Worm (Caenorhabditis elegans) whole organism, young adult: ENCODE data around the gene let-716.
A peak's percentile ranks its signal among the peaks of the same experiment; 100 is the strongest.

ENCODE experiments used
- B0035.1 ChIP-seq: sonication (generic microtip); optimal IDR thresholded peaks from 2 replicates; lab custom pipeline; 2016; ENCODE audit warnings: missing genetic modification characterization, mild to moderate bottlenecking, missing compliant biosample characterization, missing genotype, missing genetic modification reagents
- B0336.3 ChIP-seq: fragments of 200-800 bp; sonication (Bioruptor generic); IDR thresholded peaks from 2 replicates; pipeline ENCODE4 v1.3.6; 2022; ENCODE audit warnings: missing genetic modification characterization, missing compliant biosample characterization
- F23B12.7 ChIP-seq: sonication (generic microtip); optimal IDR thresholded peaks from 2 replicates; lab custom pipeline; 2017; ENCODE audit warnings: missing genetic modification characterization, mild to moderate bottlenecking, missing compliant biosample characterization, antibody characterized with exemption, moderate library complexity; ENCODE audit not compliant: insufficient read depth
- F37B4.10 ChIP-seq: fragments of 200-800 bp; sonication (Bioruptor generic); IDR thresholded peaks from 2 replicates; pipeline ENCODE4 v1.3.6; 2022; ENCODE audit warnings: missing genetic modification characterization, missing compliant biosample characterization
- K11D2.4 ChIP-seq: fragments of 200-800 bp; sonication (Bioruptor generic); IDR thresholded peaks from 2 replicates; pipeline ENCODE4 v1.3.6; 2022; ENCODE audit warnings: missing genetic modification reagents, missing genetic modification characterization, missing compliant biosample characterization
- T07F8.4 ChIP-seq: sonication (generic microtip); optimal IDR thresholded peaks from 2 replicates; lab custom pipeline; 2016; ENCODE audit warnings: mild to moderate bottlenecking, missing genetic modification characterization, moderate library complexity, missing compliant biosample characterization
- T26A5.8 ChIP-seq: sonication (generic microtip); optimal IDR thresholded peaks from 2 replicates; lab custom pipeline; 2016; ENCODE audit warnings: missing genetic modification characterization, missing compliant biosample characterization
- Y67H2A.10 ChIP-seq: fragments of 200-800 bp; sonication (Bioruptor generic); conservative IDR thresholded peaks from 2 replicates; pipeline ENCODE4 v1.3.6; 2022; ENCODE audit warnings: missing genetic modification reagents, missing genetic modification characterization, missing compliant biosample characterization
- ZK185.1 ChIP-seq: sonication (generic microtip); optimal IDR thresholded peaks from 2 replicates; lab custom pipeline; 2016; ENCODE audit warnings: mild to moderate bottlenecking, missing genetic modification characterization, missing compliant biosample characterization; ENCODE audit not compliant: poor library complexity, severe bottlenecking
- attf-6 ChIP-seq: fragments of 200-800 bp; sonication (Bioruptor generic); IDR thresholded peaks from 2 replicates; pipeline ENCODE4 v1.3.6; 2022; ENCODE audit warnings: missing genetic modification reagents, missing genetic modification characterization, missing compliant biosample characterization
- cebp-1 ChIP-seq, 2 experiments: fragments of 200-800 bp in 1 of 2; sonication (Bioruptor generic) in 1 of 2; sonication (generic microtip) in 1 of 2; IDR thresholded peaks in 1 of 2; optimal IDR thresholded peaks in 1 of 2; 2 replicates each; pipeline versions ENCODE4 v1.3.6 to Lab custom; 2017 to 2022; ENCODE audit warnings: missing compliant biosample characterization in 2 of 2, missing genetic modification characterization in 2 of 2, mild to moderate bottlenecking in 1 of 2, missing genetic modification reagents in 1 of 2, moderate library complexity in 1 of 2
- cebp-2 ChIP-seq: fragments of 200-800 bp; sonication (Bioruptor generic); IDR thresholded peaks from 2 replicates; pipeline ENCODE4 v1.3.6; 2022; ENCODE audit warnings: missing genetic modification characterization, missing compliant biosample characterization
- ceh-27 ChIP-seq: fragments of 200-800 bp; sonication (Bioruptor generic); optimal IDR thresholded peaks from 2 replicates; lab custom pipeline; 2018; ENCODE audit warnings: mild to moderate bottlenecking, missing genetic modification characterization, moderate library complexity, missing compliant biosample characterization
- dox-1 ChIP-seq: fragments of 200-800 bp; sonication (Bioruptor generic); IDR thresholded peaks from 2 replicates; pipeline ENCODE4 v1.3.6; 2022; ENCODE audit warnings: missing genetic modification reagents, missing genetic modification characterization, missing compliant biosample characterization
- egl-18 ChIP-seq: fragments of 200-800 bp; sonication (Bioruptor generic); IDR thresholded peaks from 2 replicates; pipeline ENCODE4 v1.3.6; 2022; ENCODE audit warnings: missing genetic modification reagents, missing genetic modification characterization, missing compliant biosample characterization
- egl-44 ChIP-seq: fragments of 200-800 bp; sonication (Bioruptor generic); IDR thresholded peaks from 2 replicates; pipeline ENCODE4 v1.3.6; 2022; ENCODE audit warnings: missing genetic modification reagents, missing genetic modification characterization, missing compliant biosample characterization
- gei-17 ChIP-seq: fragments of 200-800 bp; sonication (Bioruptor generic); optimal IDR thresholded peaks from 2 replicates; lab custom pipeline; 2018; ENCODE audit warnings: mild to moderate bottlenecking, missing genetic modification characterization, missing compliant biosample characterization
- hmg-1.2 ChIP-seq: fragments of 200-800 bp; sonication (Bioruptor generic); IDR thresholded peaks from 2 replicates; pipeline ENCODE4 v1.3.6; 2022; ENCODE audit warnings: missing genetic modification reagents, missing genetic modification characterization, missing compliant biosample characterization
- lag-1 ChIP-seq: fragments of 200-800 bp; sonication (Bioruptor generic); IDR thresholded peaks from 2 replicates; pipeline ENCODE4 v1.3.6; 2022; ENCODE audit warnings: missing genetic modification reagents, missing genetic modification characterization, missing compliant biosample characterization
- let-607 ChIP-seq, 2 experiments: fragments of 200-800 bp in 1 of 2; sonication (Bioruptor generic) in 1 of 2; sonication (generic microtip) in 1 of 2; optimal IDR thresholded peaks; 2 replicates each; lab custom pipeline; 2016 to 2018; ENCODE audit warnings: mild to moderate bottlenecking in 2 of 2, missing compliant biosample characterization in 2 of 2, missing genetic modification characterization in 2 of 2, moderate library complexity in 2 of 2, missing genotype in 1 of 2
- lin-40 ChIP-seq: sonication (generic microtip); optimal IDR thresholded peaks from 2 replicates; lab custom pipeline; 2016; ENCODE audit warnings: missing genetic modification characterization, mild to moderate bottlenecking, missing compliant biosample characterization, missing genotype, missing genetic modification reagents
- lsl-1 ChIP-seq: fragments of 200-800 bp; sonication (Bioruptor generic); optimal IDR thresholded peaks from 2 replicates; lab custom pipeline; 2018; ENCODE audit warnings: mild to moderate bottlenecking, missing genetic modification characterization, moderate library complexity, missing compliant biosample characterization
- lsy-27 ChIP-seq: sonication (generic microtip); optimal IDR thresholded peaks from 2 replicates; lab custom pipeline; 2017; ENCODE audit warnings: missing genetic modification characterization, mild to moderate bottlenecking, missing compliant biosample characterization, antibody characterized with exemption, missing genotype, borderline replicate concordance; ENCODE audit not compliant: insufficient read depth
- madf-8 ChIP-seq: fragments of 200-800 bp; sonication (Bioruptor generic); conservative IDR thresholded peaks from 2 replicates; pipeline ENCODE4 v1.3.6; 2022; ENCODE audit warnings: missing genetic modification reagents, missing genetic modification characterization, missing compliant biosample characterization
- mel-28 ChIP-seq: sonication (generic microtip); optimal IDR thresholded peaks from 2 replicates; lab custom pipeline; 2016; ENCODE audit warnings: borderline replicate concordance, mild to moderate bottlenecking, missing genetic modification characterization, missing compliant biosample characterization
- mxl-1 ChIP-seq: sonication (generic microtip); optimal IDR thresholded peaks from 2 replicates; lab custom pipeline; 2016; ENCODE audit warnings: missing genetic modification characterization, missing compliant biosample characterization
- nfya-2 ChIP-seq: fragments of 200-800 bp; sonication (Bioruptor generic); IDR thresholded peaks from 2 replicates; pipeline ENCODE4 v1.3.6; 2022; ENCODE audit warnings: missing genetic modification reagents, missing genetic modification characterization, missing compliant biosample characterization
- nhr-80 ChIP-seq: sonication (generic microtip); optimal IDR thresholded peaks from 2 replicates; lab custom pipeline; 2016; ENCODE audit warnings: missing genetic modification characterization, missing compliant biosample characterization
- pbrm-1 ChIP-seq: fragments of 200-800 bp; sonication (Bioruptor generic); IDR thresholded peaks from 2 replicates; pipeline ENCODE4 v1.3.6; 2022; ENCODE audit warnings: missing genetic modification reagents, missing genetic modification characterization, missing compliant biosample characterization
- rec-8 ChIP-seq, 2 experiments: sonication (generic microtip); optimal IDR thresholded peaks; 2 replicates each; lab custom pipeline; 2016; ENCODE audit warnings: mild to moderate bottlenecking in 2 of 2, missing genetic modification characterization in 2 of 2, missing genetic modification reagents in 2 of 2, missing genotype in 2 of 2, missing biosample characterization in 1 of 2, missing compliant biosample characterization in 1 of 2, moderate library complexity in 1 of 2
- rpc-1 ChIP-seq, 2 experiments: fragments of 150-350 bp in 1 of 2; sonication (generic microtip) in 1 of 2; optimal IDR thresholded peaks; 2 replicates each; lab custom pipeline; 2014 to 2018; ENCODE audit warnings: missing biosample characterization in 1 of 2, missing genetic modification characterization in 1 of 2, missing genetic modification reagents in 1 of 2, missing genotype in 1 of 2
- snpc-1.3 ChIP-seq: sonication (generic microtip); optimal IDR thresholded peaks from 2 replicates; lab custom pipeline; 2017; ENCODE audit warnings: missing genetic modification characterization, mild to moderate bottlenecking, missing compliant biosample characterization, antibody characterized with exemption, moderate library complexity, missing genotype, missing genetic modification reagents; ENCODE audit not compliant: insufficient read depth
- tbx-9 ChIP-seq: sonication (generic microtip); optimal IDR thresholded peaks from 2 replicates; lab custom pipeline; 2016; ENCODE audit warnings: borderline replicate concordance, missing genetic modification characterization, inconsistent platforms, missing compliant biosample characterization
- unc-130 ChIP-seq: sonication (generic microtip); optimal IDR thresholded peaks from 2 replicates; lab custom pipeline; 2016; ENCODE audit warnings: missing genetic modification reagents, missing genetic modification characterization, missing compliant biosample characterization
- unc-62 ChIP-seq: fragments of 150-350 bp; optimal IDR thresholded peaks from 2 replicates; lab custom pipeline; 2014; ENCODE audit warnings: missing biosample characterization, missing genetic modification reagents, missing genetic modification characterization
- zfh-2 ChIP-seq: fragments of 200-800 bp; sonication (Bioruptor generic); conservative IDR thresholded peaks from 2 replicates; pipeline ENCODE4 v1.3.6; 2022; ENCODE audit warnings: missing genetic modification reagents, missing genetic modification characterization, missing compliant biosample characterization
- ztf-18 ChIP-seq: sonication (generic microtip); optimal IDR thresholded peaks from 2 replicates; lab custom pipeline; 2016; ENCODE audit warnings: missing genotype, mild to moderate bottlenecking, missing genetic modification characterization, missing compliant biosample characterization
- ztf-22 ChIP-seq: fragments of 200-800 bp; sonication (Bioruptor generic); optimal IDR thresholded peaks from 2 replicates; lab custom pipeline; 2018; ENCODE audit warnings: mild to moderate bottlenecking, missing genetic modification characterization, moderate library complexity, missing compliant biosample characterization

let-716 gene

ce11 chrIII:6348578-6348977 lies 34.8 kb upstream of the let-716 start (continued):
- TF ChIP-seq cebp-1 (GFP tag; IDR thresholded peaks at IDR 0.05; lab: Robert Waterston, UW) = no peak
- peak; percentile 30 for TF ChIP-seq cebp-1 (tag; optimal IDR thresholded peaks at IDR 0.05; lab: Kevin White, UChicago)
- no peak for TF ChIP-seq B0336.3 (GFP tag; lab: Robert Waterston, UW)
- no peak for TF ChIP-seq snpc-1.3 (tag; lab: Kevin White, UChicago)
- TF ChIP-seq Y67H2A.10 = no peak
- no peak for TF ChIP-seq ZK185.1 (tag; lab: Kevin White, UChicago)
- TF ChIP-seq K11D2.4 = no peak
- no peak for TF ChIP-seq attf-6 (GFP tag; lab: Robert Waterston, UW)
- TF ChIP-seq pbrm-1 (GFP tag; lab: Robert Waterston, UW) = 0 out of 2 replicates have a peak, but pooled peaks have one; percentile 15
- no peak for TF ChIP-seq ztf-18 (tag; lab: Kevin White, UChicago)
- no peak for TF ChIP-seq mxl-1 (tag; lab: Kevin White, UChicago)
- TF ChIP-seq lsy-27 = no peak
- no peak for TF ChIP-seq F37B4.10
- no peak for TF ChIP-seq nhr-80
- TF ChIP-seq mel-28 (tag; lab: Kevin White, UChicago) = no peak
- TF ChIP-seq T26A5.8 (tag; lab: Kevin White, UChicago) = no peak
- TF ChIP-seq lin-40 (tag; lab: Kevin White, UChicago) = peak; percentile 26
- TF ChIP-seq lag-1 (GFP tag; lab: Robert Waterston, UW) = no peak
- no peak for TF ChIP-seq T07F8.4
- no peak for TF ChIP-seq tbx-9 (tag; lab: Kevin White, UChicago)
- TF ChIP-seq unc-62 (GFP tag; lab: Kevin White, UChicago) = no peak
- TF ChIP-seq ztf-22 (GFP tag; lab: Kevin White, UChicago) = no peak
- TF ChIP-seq ceh-27 (GFP tag; lab: Kevin White, UChicago) = peak; percentile 57
- no peak for TF ChIP-seq let-607 (tag; optimal IDR thresholded peaks at IDR 0.05; lab: Kevin White, UChicago)
- TF ChIP-seq unc-130 (GFP tag; lab: Kevin White, UChicago) = no peak
- no peak for TF ChIP-seq dox-1
- no peak for TF ChIP-seq nfya-2 (GFP tag; lab: Robert Waterston, UW)
- TF ChIP-seq madf-8 (GFP tag; lab: Robert Waterston, UW) = no peak
- TF ChIP-seq gei-17 = no peak
- no peak for TF ChIP-seq rpc-1 (optimal IDR thresholded peaks at IDR 0.05; lab: Kevin White, UChicago)
- TF ChIP-seq rpc-1 (tag; optimal IDR thresholded peaks at IDR 0.05; lab: Kevin White, UChicago) = no peak
- no peak for TF ChIP-seq egl-44 (GFP tag; lab: Robert Waterston, UW)
- no peak for TF ChIP-seq cebp-2 (GFP tag; lab: Robert Waterston, UW)
- TF ChIP-seq egl-18 = no peak
- no peak for TF ChIP-seq hmg-1.2 (GFP tag; lab: Robert Waterston, UW)
- peak; percentile 42; the same call in 1 of the 2 replicates for TF ChIP-seq zfh-2 (GFP tag; lab: Robert Waterston, UW)
- no peak for TF ChIP-seq B0035.1
- TF ChIP-seq lsl-1 (GFP tag; lab: Kevin White, UChicago) = no peak
- no peak for TF ChIP-seq rec-8 (tag; optimal IDR thresholded peaks at IDR 0.05; lab: Kevin White, UChicago)
- no peak for TF ChIP-seq F23B12.7 (tag; lab: Kevin White, UChicago)
